Worm (Caenorhabditis elegans) whole organism, late embryonic: ENCODE data around the gene pfut-1.

Source experiments
- F13H6.1 ChIP-seq: sonication (generic microtip); optimal IDR thresholded peaks from 2 replicates; lab custom pipeline; 2016; ENCODE audit warnings: missing genetic modification characterization, missing compliant biosample characterization
- K09A11.1 ChIP-seq: sonication (generic microtip); optimal IDR thresholded peaks from 2 replicates; lab custom pipeline; 2017; ENCODE audit warnings: antibody characterized with exemption, mild to moderate bottlenecking, missing genetic modification characterization, missing compliant biosample characterization; ENCODE audit not compliant: insufficient read depth
- T23F11.4 ChIP-seq: fragments of 200-800 bp; sonication (Bioruptor generic); optimal IDR thresholded peaks from 2 replicates; lab custom pipeline; 2018; ENCODE audit warnings: mild to moderate bottlenecking, missing genetic modification characterization, missing compliant biosample characterization
- ahr-1 ChIP-seq: sonication (generic microtip); optimal IDR thresholded peaks from 2 replicates; lab custom pipeline; 2016; ENCODE audit warnings: missing genetic modification characterization, missing compliant biosample characterization
- ama-1 ChIP-seq: fragments of 150-350 bp; optimal IDR thresholded peaks from 2 replicates; lab custom pipeline; 2014
- ceh-14 ChIP-seq: sonication (generic microtip); optimal IDR thresholded peaks from 2 replicates; lab custom pipeline; 2016; ENCODE audit warnings: missing genotype, missing genetic modification characterization, missing compliant biosample characterization
- ceh-18 ChIP-seq: sonication (generic microtip); optimal IDR thresholded peaks from 2 replicates; lab custom pipeline; 2016; ENCODE audit warnings: missing genetic modification characterization, missing compliant biosample characterization
- ceh-19 ChIP-seq: fragments of 200-800 bp; sonication (Bioruptor generic); optimal IDR thresholded peaks from 2 replicates; lab custom pipeline; 2018; ENCODE audit warnings: mild to moderate bottlenecking, missing genetic modification characterization, missing compliant biosample characterization
- ceh-24 ChIP-seq: sonication (generic microtip); optimal IDR thresholded peaks from 2 replicates; lab custom pipeline; 2016; ENCODE audit warnings: mild to moderate bottlenecking, missing genetic modification characterization, missing compliant biosample characterization
- ceh-31 ChIP-seq: sonication (generic microtip); optimal IDR thresholded peaks from 2 replicates; lab custom pipeline; 2016; ENCODE audit warnings: missing genetic modification characterization, missing compliant biosample characterization
- ceh-34 ChIP-seq: sonication (generic microtip); optimal IDR thresholded peaks from 2 replicates; lab custom pipeline; 2016; ENCODE audit warnings: mild to moderate bottlenecking, missing genetic modification characterization, missing compliant biosample characterization
- ceh-45 ChIP-seq: fragments of 200-800 bp; sonication (Bioruptor generic); IDR thresholded peaks from 2 replicates; pipeline ENCODE4 v1.3.6; 2022; ENCODE audit warnings: missing genetic modification reagents, missing genetic modification characterization, missing compliant biosample characterization
- ceh-6 ChIP-seq: fragments of 200-800 bp; sonication (Bioruptor generic); optimal IDR thresholded peaks from 2 replicates; lab custom pipeline; 2018; ENCODE audit warnings: mild to moderate bottlenecking, missing genetic modification characterization, missing compliant biosample characterization
- dmd-4 ChIP-seq: sonication (generic microtip); optimal IDR thresholded peaks from 2 replicates; lab custom pipeline; 2016; ENCODE audit warnings: borderline replicate concordance, missing genetic modification characterization, missing compliant biosample characterization
- elt-2 ChIP-seq: sonication (generic microtip); optimal IDR thresholded peaks from 2 replicates; lab custom pipeline; 2016; ENCODE audit warnings: missing genetic modification reagents, missing genetic modification characterization, missing compliant biosample characterization
- ets-4 ChIP-seq: sonication (generic microtip); optimal IDR thresholded peaks from 2 replicates; lab custom pipeline; 2016; ENCODE audit warnings: missing genetic modification characterization, missing compliant biosample characterization
- fax-1 ChIP-seq: sonication (generic microtip); optimal IDR thresholded peaks from 2 replicates; lab custom pipeline; 2016; ENCODE audit warnings: missing genotype, missing genetic modification characterization, missing compliant biosample characterization
- fkh-6 ChIP-seq: sonication (generic microtip); optimal IDR thresholded peaks from 2 replicates; lab custom pipeline; 2016; ENCODE audit warnings: missing genetic modification characterization, missing compliant biosample characterization
- hlh-15 ChIP-seq: sonication (generic microtip); optimal IDR thresholded peaks from 2 replicates; lab custom pipeline; 2016; ENCODE audit warnings: missing genetic modification characterization, missing compliant biosample characterization
- hlh-30 ChIP-seq: sonication (generic microtip); optimal IDR thresholded peaks from 2 replicates; lab custom pipeline; 2017; ENCODE audit warnings: antibody characterized with exemption, missing genetic modification characterization, missing compliant biosample characterization; ENCODE audit not compliant: insufficient read depth
- hlh-6 ChIP-seq: sonication (generic microtip); optimal IDR thresholded peaks from 2 replicates; lab custom pipeline; 2016; ENCODE audit warnings: missing genotype, missing genetic modification characterization, missing compliant biosample characterization
- madf-2 ChIP-seq: sonication (generic microtip); optimal IDR thresholded peaks from 2 replicates; lab custom pipeline; 2017; ENCODE audit warnings: missing genetic modification characterization, missing compliant biosample characterization
- mec-3 ChIP-seq: sonication (generic microtip); optimal IDR thresholded peaks from 2 replicates; lab custom pipeline; 2016; ENCODE audit warnings: borderline replicate concordance, missing genetic modification characterization, missing compliant biosample characterization
- nfya-1 ChIP-seq: sonication (generic microtip); optimal IDR thresholded peaks from 2 replicates; lab custom pipeline; 2017; ENCODE audit warnings: missing genetic modification characterization, mild to moderate bottlenecking, missing compliant biosample characterization, antibody characterized with exemption, moderate library complexity
- npax-4 ChIP-seq: sonication (generic microtip); optimal IDR thresholded peaks from 2 replicates; lab custom pipeline; 2016; ENCODE audit warnings: missing genetic modification characterization, missing compliant biosample characterization
- pat-9 ChIP-seq: fragments of 200-800 bp; sonication (Bioruptor generic); optimal IDR thresholded peaks from 2 replicates; lab custom pipeline; 2018; ENCODE audit warnings: mild to moderate bottlenecking, missing genetic modification characterization, moderate library complexity, missing compliant biosample characterization
- pax-1 ChIP-seq: fragments of 150-350 bp; optimal IDR thresholded peaks from 2 replicates; lab custom pipeline; 2014; ENCODE audit warnings: missing biosample characterization, missing genetic modification characterization
- pha-4 ChIP-seq: fragments of 150-350 bp; optimal IDR thresholded peaks from 2 replicates; lab custom pipeline; 2018; ENCODE audit warnings: missing biosample characterization, missing genetic modification reagents, missing genetic modification characterization
- ref-2 ChIP-seq: sonication (generic microtip); optimal IDR thresholded peaks from 2 replicates; lab custom pipeline; 2016; ENCODE audit warnings: missing genetic modification characterization, missing compliant biosample characterization
- sdc-2 ChIP-seq: sonication (generic microtip); optimal IDR thresholded peaks from 2 replicates; lab custom pipeline; 2016; ENCODE audit warnings: missing genotype, missing genetic modification characterization, missing compliant biosample characterization
- sox-2 ChIP-seq: fragments of 200-800 bp; sonication (Bioruptor generic); IDR thresholded peaks from 2 replicates; pipeline ENCODE4 v1.3.6; 2022; ENCODE audit warnings: missing genetic modification reagents, missing genetic modification characterization, missing compliant biosample characterization
- sox-4 ChIP-seq: sonication (generic microtip); optimal IDR thresholded peaks from 2 replicates; lab custom pipeline; 2017; ENCODE audit warnings: mild to moderate bottlenecking, missing genetic modification characterization, inconsistent platforms, missing compliant biosample characterization
- syd-9 ChIP-seq: sonication (generic microtip); optimal IDR thresholded peaks from 2 replicates; lab custom pipeline; 2016; ENCODE audit warnings: mild to moderate bottlenecking, missing genetic modification characterization, moderate library complexity, missing compliant biosample characterization
- tbx-2 ChIP-seq: sonication (generic microtip); optimal IDR thresholded peaks from 2 replicates; lab custom pipeline; 2016; ENCODE audit warnings: missing genetic modification characterization, missing compliant biosample characterization
- unc-55 ChIP-seq: sonication (generic microtip); optimal IDR thresholded peaks from 2 replicates; lab custom pipeline; 2017; ENCODE audit warnings: missing biosample characterization, missing genetic modification reagents, missing genetic modification characterization
- ztf-16 ChIP-seq: sonication (generic microtip); optimal IDR thresholded peaks from 2 replicates; lab custom pipeline; 2017; ENCODE audit warnings: missing genetic modification characterization, missing compliant biosample characterization

Gene pfut-1

DNA sequence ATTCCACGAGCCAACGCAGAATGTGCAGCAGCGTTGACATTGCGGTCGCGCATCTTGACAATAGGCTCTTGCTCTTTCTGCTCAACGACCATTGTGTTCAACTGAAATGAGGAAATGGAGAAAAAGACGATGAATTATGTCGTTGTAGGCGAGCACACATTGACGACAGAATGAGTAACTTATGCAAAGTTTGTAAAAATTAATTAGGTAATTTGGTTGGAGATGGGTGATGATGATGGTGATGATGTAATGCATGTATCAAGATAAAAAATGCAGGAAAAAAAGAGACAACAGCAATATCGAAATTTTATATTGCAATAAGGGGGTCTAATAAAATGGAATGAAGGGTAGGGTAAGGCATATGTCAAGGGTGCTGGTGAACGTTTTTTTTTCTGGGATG lies 13.3 kb upstream of the pfut-1 start, which contains the start of gene bbln-1:
Gene bbln-1 (minus strand): TSS at position 101 of the 400 bp plus-strand sequence.
- TF ChIP-seq ceh-19: no peak
- no peak for TF ChIP-seq pat-9
- TF ChIP-seq ref-2 (tag; lab: Kevin White, UChicago): no peak
- TF ChIP-seq ceh-31 (tag; lab: Kevin White, UChicago): no peak
- TF ChIP-seq hlh-15: no peak
- no peak for TF ChIP-seq hlh-30 (tag; lab: Kevin White, UChicago)
- no peak for TF ChIP-seq fax-1 (tag; lab: Kevin White, UChicago)
- TF ChIP-seq sdc-2 (tag; lab: Kevin White, UChicago): no peak

DNA sequence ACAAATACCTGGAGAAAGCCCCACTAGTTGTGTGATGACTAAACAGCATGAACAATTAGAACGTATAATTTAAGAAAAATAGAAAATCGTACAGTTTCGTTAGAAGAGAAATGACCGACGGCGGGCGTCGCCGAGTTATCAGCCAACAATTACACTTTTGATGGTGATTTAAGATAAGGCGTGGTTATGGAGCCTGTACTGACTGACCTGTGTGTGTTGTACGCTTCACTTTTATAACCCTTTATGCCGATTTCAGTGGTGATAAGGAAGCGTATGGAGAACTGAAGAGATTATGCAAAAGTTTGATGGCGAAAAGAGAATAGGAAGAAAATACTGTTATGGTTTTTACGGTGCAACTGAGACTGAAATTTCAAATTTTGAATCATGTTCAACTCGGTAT lies 12.5 kb upstream of the pfut-1 start:
- TF ChIP-seq elt-2 (tag; lab: Kevin White, UChicago): peak; percentile 87
- no peak for TF ChIP-seq ceh-6

DNA sequence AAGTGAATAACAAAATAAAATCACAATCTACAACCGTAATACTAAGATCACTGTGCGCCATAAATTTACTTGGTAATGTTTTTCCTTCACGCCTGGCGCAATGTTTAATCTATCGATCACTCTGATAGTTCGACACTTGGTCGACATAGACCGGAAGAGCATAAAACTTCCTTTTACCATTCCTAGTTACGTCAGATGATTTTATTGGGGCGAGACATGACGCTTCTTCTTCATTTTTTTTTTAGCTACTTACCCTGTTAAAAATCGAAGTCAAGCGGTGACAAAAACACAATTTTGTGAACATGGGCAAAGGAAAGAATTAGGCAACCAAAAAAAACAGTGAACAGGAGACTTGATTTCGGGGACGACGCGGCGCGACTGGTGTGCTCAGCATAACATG lies 11.1 kb upstream of the pfut-1 start:
- no peak for TF ChIP-seq ets-4 (tag; lab: Kevin White, UChicago)
- TF ChIP-seq ztf-16 (tag; lab: Kevin White, UChicago): no peak
- no peak for TF ChIP-seq ahr-1 (tag; lab: Kevin White, UChicago)
- no peak for TF ChIP-seq madf-2
- no peak for TF ChIP-seq syd-9
- no peak for TF ChIP-seq ceh-19
- no peak for TF ChIP-seq npax-4 (tag; lab: Kevin White, UChicago)
- no peak for TF ChIP-seq ama-1 (lab: Kevin White, UChicago)
- no peak for TF ChIP-seq sox-4 (tag; lab: Kevin White, UChicago)
- no peak for TF ChIP-seq ceh-6
- TF ChIP-seq tbx-2 (tag; lab: Kevin White, UChicago): no peak
- no peak for TF ChIP-seq sox-2 (GFP tag; lab: Robert Waterston, UW)
- TF ChIP-seq hlh-30 (tag; lab: Kevin White, UChicago): no peak
- TF ChIP-seq ceh-14 (tag; lab: Kevin White, UChicago): no peak
- TF ChIP-seq ceh-18: no peak
- no peak for TF ChIP-seq dmd-4 (tag; lab: Kevin White, UChicago)
- no peak for TF ChIP-seq hlh-6 (tag; lab: Kevin White, UChicago)
- TF ChIP-seq fkh-6 (tag; lab: Kevin White, UChicago): no peak

DNA sequence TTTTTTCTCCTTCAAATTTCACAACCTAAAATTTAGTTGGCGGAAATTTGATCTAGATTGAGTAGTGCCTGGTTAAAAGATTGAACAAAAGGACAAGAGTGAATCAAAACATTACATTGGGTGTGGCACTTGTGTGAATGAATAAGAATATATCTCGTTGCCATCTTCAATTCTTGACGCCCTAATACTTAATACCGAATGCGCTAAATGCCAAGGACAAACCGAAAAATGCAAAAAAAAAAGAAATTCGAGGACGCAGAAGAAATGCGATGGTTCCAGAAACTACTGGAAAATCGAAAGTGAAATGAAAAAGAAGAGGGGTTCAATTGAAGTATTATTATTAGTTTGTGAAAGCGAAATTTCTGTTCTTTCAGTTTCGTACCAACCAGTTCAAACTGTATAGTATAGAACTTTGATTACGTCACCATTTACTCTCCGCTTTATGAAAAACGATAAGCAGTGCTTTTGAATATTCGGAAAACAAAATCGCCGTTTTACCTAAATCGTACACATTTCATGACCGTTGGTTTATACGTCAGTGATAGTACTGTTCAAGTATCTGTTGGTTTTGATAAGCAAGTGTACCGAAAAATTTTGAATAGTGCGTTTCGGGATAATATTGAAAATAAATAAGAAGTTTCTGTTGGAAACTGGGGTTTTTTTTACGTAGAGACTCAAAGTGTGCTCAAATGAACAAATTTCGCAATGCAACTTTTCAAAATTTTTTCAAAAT lies 10.3 kb upstream of the pfut-1 start:
- TF ChIP-seq unc-55 (no peak), T23F11.4 (no peak), ceh-45 (GFP tag; lab: Robert Waterston, UW) (no peak), K09A11.1 (tag; lab: Kevin White, UChicago) (no peak), ceh-24 (tag; lab: Kevin White, UChicago) (no peak), nfya-1 (tag; lab: Kevin White, UChicago) (no peak), pha-4 (no peak), hlh-30 (tag; lab: Kevin White, UChicago) (no peak), ceh-34 (no peak), pax-1 (tag; lab: Kevin White, UChicago) (no peak), ref-2 (tag; lab: Kevin White, UChicago) (no peak), ceh-19 (no peak), F13H6.1 (no peak), mec-3 (tag; lab: Kevin White, UChicago) (no peak), ztf-16 (tag; lab: Kevin White, UChicago) (no peak)
- TF ChIP-seq, all 69 proteins: peak for 0
